Fruit fly (Drosophila melanogaster) whole organism, embryonic: ENCODE results near the gene CG43181.

Experiments used
- Atf-2 ChIP-seq: fragments of 200-800 bp; sonication (Bioruptor generic); optimal IDR thresholded peaks from 2 replicates; lab custom pipeline; 2016; ENCODE audit warnings: missing biosample characterization, missing genetic modification characterization
- Atf6 ChIP-seq: fragments of 200-800 bp; sonication (Bioruptor generic); IDR thresholded peaks from 2 replicates; pipeline ENCODE4 v1.3.6; 2022; ENCODE audit warnings: missing biosample characterization, missing genetic modification characterization
- C15 ChIP-seq: fragments of 200-800 bp; sonication (Bioruptor generic); IDR thresholded peaks from 3 replicates; pipeline ENCODE4 v1.3.6; 2022; ENCODE audit warnings: missing biosample characterization, missing genetic modification characterization
- CG10209 ChIP-seq: fragments of 200-800 bp; sonication (Bioruptor generic); optimal IDR thresholded peaks from 3 replicates; lab custom pipeline; 2017; ENCODE audit warnings: missing biosample characterization, mild to moderate bottlenecking, missing genetic modification characterization, missing genetic modification reagents
- CG11695 ChIP-seq: fragments of 200-800 bp; sonication (Bioruptor generic); IDR thresholded peaks from 3 replicates; pipeline ENCODE4 v1.3.6; 2022; ENCODE audit warnings: missing biosample characterization, missing genetic modification characterization
- CG14014 ChIP-seq: fragments of 200-800 bp; sonication (Bioruptor generic); IDR thresholded peaks from 2 replicates; pipeline ENCODE4 v1.3.6; 2022; ENCODE audit warnings: missing biosample characterization, missing genetic modification characterization
- CG15514 ChIP-seq: fragments of 200-800 bp; sonication (Bioruptor generic); optimal IDR thresholded peaks from 3 replicates; lab custom pipeline; 2017; ENCODE audit warnings: missing biosample characterization, missing genetic modification characterization, mild to moderate bottlenecking, moderate library complexity, missing genetic modification reagents
- CG17568 ChIP-seq: fragments of 200-800 bp; sonication (Bioruptor generic); optimal IDR thresholded peaks from 2 replicates; lab custom pipeline; 2018; ENCODE audit warnings: missing biosample characterization, mild to moderate bottlenecking, missing genetic modification characterization, moderate library complexity
- CG1792 ChIP-seq: fragments of 200-800 bp; sonication (Bioruptor generic); optimal IDR thresholded peaks from 2 replicates; lab custom pipeline; 2016; ENCODE audit warnings: missing biosample characterization, missing genetic modification characterization
- CG18599 ChIP-seq: fragments of 200-800 bp; sonication (Bioruptor generic); optimal IDR thresholded peaks from 3 replicates; lab custom pipeline; 2017; ENCODE audit warnings: missing biosample characterization, missing genetic modification characterization, mild to moderate bottlenecking, moderate library complexity, missing genetic modification reagents
- CG30020 ChIP-seq: fragments of 200-800 bp; optimal IDR thresholded peaks from 2 replicates; lab custom pipeline; 2019; ENCODE audit warnings: missing biosample characterization, mild to moderate bottlenecking, missing genetic modification characterization, moderate library complexity
- CG30431 ChIP-seq: fragments of 200-800 bp; sonication (Bioruptor generic); optimal IDR thresholded peaks from 2 replicates; lab custom pipeline; 2017; ENCODE audit warnings: missing biosample characterization, missing genetic modification characterization
- CG3281 ChIP-seq: fragments of 200-800 bp; sonication (Bioruptor generic); optimal IDR thresholded peaks from 3 replicates; lab custom pipeline; 2017; ENCODE audit warnings: missing biosample characterization, mild to moderate bottlenecking, missing genetic modification characterization
- CG3847 ChIP-seq: fragments of 200-800 bp; sonication (Bioruptor generic); IDR thresholded peaks from 2 replicates; pipeline ENCODE4 v1.3.6; 2022; ENCODE audit warnings: missing biosample characterization, missing genetic modification characterization
- CG4820 ChIP-seq: fragments of 200-800 bp; sonication (Bioruptor generic); optimal IDR thresholded peaks from 3 replicates; lab custom pipeline; 2016; ENCODE audit warnings: missing biosample characterization, missing genetic modification characterization
- CG6813 ChIP-seq: fragments of 200-800 bp; sonication (Bioruptor generic); optimal IDR thresholded peaks from 2 replicates; lab custom pipeline; 2017; ENCODE audit warnings: missing biosample characterization, missing genetic modification characterization, mild to moderate bottlenecking, moderate library complexity, missing genetic modification reagents
- CG8290 ChIP-seq, 3 experiments: fragments of 200-800 bp; sonication (Bioruptor generic); optimal IDR thresholded peaks; 2 replicates each; lab custom pipeline; 2016 to 2019; ENCODE audit warnings: missing biosample characterization in 3 of 3, missing genetic modification characterization in 3 of 3, mild to moderate bottlenecking in 2 of 3, moderate library complexity in 1 of 3
- CG8478 ChIP-seq: fragments of >200 bp; optimal IDR thresholded peaks from 2 replicates; lab custom pipeline; 2018
- CG8944 ChIP-seq: fragments of 200-800 bp; sonication (Bioruptor generic); optimal IDR thresholded peaks from 3 replicates; lab custom pipeline; 2016; ENCODE audit warnings: missing biosample characterization, missing genetic modification characterization
- Dp ChIP-seq: fragments of 200-800 bp; sonication (Bioruptor generic); optimal IDR thresholded peaks from 2 replicates; lab custom pipeline; 2018; ENCODE audit warnings: missing biosample characterization, mild to moderate bottlenecking, missing genetic modification characterization, moderate library complexity
- Ets97D ChIP-seq: fragments of 200-800 bp; sonication (Bioruptor generic); optimal IDR thresholded peaks from 3 replicates; lab custom pipeline; 2016; ENCODE audit warnings: missing biosample characterization, missing genetic modification characterization
- Fer1 ChIP-seq: fragments of 200-800 bp; sonication (Bioruptor generic); optimal IDR thresholded peaks from 2 replicates; lab custom pipeline; 2017; ENCODE audit warnings: missing biosample characterization, mild to moderate bottlenecking, missing genetic modification characterization
- Fer3 ChIP-seq: fragments of 200-800 bp; sonication (Bioruptor generic); optimal IDR thresholded peaks from 2 replicates; lab custom pipeline; 2018; ENCODE audit warnings: missing biosample characterization, mild to moderate bottlenecking, missing genetic modification characterization, moderate library complexity
- GATAe ChIP-seq: fragments of 200-800 bp; sonication (Bioruptor generic); conservative IDR thresholded peaks from 2 replicates; pipeline ENCODE4 v1.3.6; 2022; ENCODE audit warnings: missing biosample characterization, missing genetic modification characterization
- Hmr ChIP-seq: fragments of 200-800 bp; sonication (Bioruptor generic); optimal IDR thresholded peaks from 3 replicates; lab custom pipeline; 2017; ENCODE audit warnings: mild to moderate bottlenecking, missing biosample characterization, missing genetic modification reagents, missing genetic modification characterization
- Kr ChIP-seq: fragments of 200-800 bp; sonication (Bioruptor generic); optimal IDR thresholded peaks from 2 replicates; lab custom pipeline; 2017; ENCODE audit warnings: missing biosample characterization, mild to moderate bottlenecking, missing genetic modification characterization
- Meics ChIP-seq: fragments of 200-800 bp; sonication (Bioruptor generic); optimal IDR thresholded peaks from 2 replicates; lab custom pipeline; 2017; ENCODE audit warnings: missing biosample characterization, mild to moderate bottlenecking, missing genetic modification characterization
- Rfx ChIP-seq: fragments of 200-800 bp; sonication (Bioruptor generic); IDR thresholded peaks from 2 replicates; pipeline ENCODE4 v1.3.6; 2022; ENCODE audit warnings: missing biosample characterization, missing genetic modification characterization
- aop ChIP-seq: fragments of 200-800 bp; sonication (Bioruptor generic); IDR thresholded peaks from 2 replicates; pipeline ENCODE4 v1.3.6; 2022; ENCODE audit warnings: missing biosample characterization, missing genetic modification characterization
- bigmax ChIP-seq: fragments of 200-800 bp; sonication (Bioruptor generic); optimal IDR thresholded peaks from 2 replicates; lab custom pipeline; 2018; ENCODE audit warnings: missing biosample characterization, mild to moderate bottlenecking, missing genetic modification characterization
- caup ChIP-seq: fragments of 200-800 bp; sonication (Bioruptor generic); optimal IDR thresholded peaks from 3 replicates; lab custom pipeline; 2017; ENCODE audit warnings: missing biosample characterization, mild to moderate bottlenecking, missing genetic modification characterization, moderate library complexity; ENCODE audit not compliant: severe bottlenecking
- crp ChIP-seq, 2 experiments: fragments of 200-800 bp; sonication (Bioruptor generic); optimal IDR thresholded peaks; 2 replicates in 1 of 2; 3 replicates in 1 of 2; lab custom pipeline; 2017; ENCODE audit warnings: missing biosample characterization in 2 of 2, missing genetic modification characterization in 2 of 2, mild to moderate bottlenecking in 1 of 2, moderate library complexity in 1 of 2
- dati ChIP-seq: fragments of 200-800 bp; sonication (Bioruptor generic); IDR thresholded peaks from 2 replicates; pipeline ENCODE4 v1.3.6; 2022; ENCODE audit warnings: missing biosample characterization, missing genetic modification characterization
- dm ChIP-seq: fragments of 200-800 bp; sonication (Bioruptor generic); optimal IDR thresholded peaks from 3 replicates; lab custom pipeline; 2016; ENCODE audit warnings: missing biosample characterization, missing genetic modification characterization
- lab ChIP-seq: fragments of 200-800 bp; sonication (Bioruptor generic); optimal IDR thresholded peaks from 3 replicates; lab custom pipeline; 2017; ENCODE audit warnings: missing biosample characterization, missing genetic modification characterization, mild to moderate bottlenecking, moderate library complexity, missing genetic modification reagents
- pfk ChIP-seq: fragments of 200-800 bp; sonication (Bioruptor generic); optimal IDR thresholded peaks from 2 replicates; lab custom pipeline; 2018; ENCODE audit warnings: missing biosample characterization, mild to moderate bottlenecking, missing genetic modification characterization, moderate library complexity
- rib ChIP-seq: fragments of 200-800 bp; sonication (Bioruptor generic); IDR thresholded peaks from 2 replicates; pipeline ENCODE4 v1.3.6; 2022; ENCODE audit warnings: missing biosample characterization, missing genetic modification characterization
- ro ChIP-seq: fragments of 200-800 bp; sonication (Bioruptor generic); IDR thresholded peaks from 2 replicates; pipeline ENCODE4 v1.3.6; 2022; ENCODE audit warnings: missing biosample characterization, missing genetic modification characterization
- sens ChIP-seq: fragments of 200-800 bp; sonication (Bioruptor generic); peaks from one replicate; lab custom pipeline; 2016; ENCODE audit warnings: missing biosample characterization, missing genetic modification characterization

CG43181 gene

dm6 chrX:350266-350665, at the start of gene CG43181:
CG43181 (plus strand) TSS chrX:350566.
- TF ChIP-seq rib (GFP tag; lab: Robert Waterston, UW): no peak
- TF ChIP-seq, all 482 proteins: peak for 0

DNA sequence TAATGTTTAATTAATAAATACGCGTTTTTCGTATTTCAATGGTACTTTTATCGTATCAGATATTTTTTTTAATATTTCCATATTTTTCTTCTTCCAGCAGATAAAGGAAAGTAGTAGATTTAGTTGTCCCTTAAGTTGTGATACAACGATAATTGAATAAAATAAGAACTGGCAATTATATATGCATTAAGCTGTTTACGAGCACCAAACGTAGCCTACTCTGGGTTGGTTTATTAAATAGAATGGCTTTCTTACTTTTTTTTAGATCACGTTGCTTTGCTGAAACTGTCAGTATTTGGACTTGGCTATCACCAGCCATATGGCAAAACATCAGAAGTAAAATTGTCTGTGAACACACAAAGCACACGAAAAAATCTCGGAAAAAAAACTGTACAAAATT, 43.0 kb upstream of the CG43181 start, which contains the start of gene CG12470:
TSS of gene CG12470 (plus strand) at position 301 of the 400 bp plus-strand sequence.
- TF ChIP-seq CG4820 (GFP tag; lab: Kevin White, UChicago) (no peak), CG8478 (lab: Kevin White, UChicago) (no peak), pfk (GFP tag; lab: Kevin White, UChicago) (no peak), aop (GFP tag; lab: Robert Waterston, UW) (no peak), Rfx (GFP tag; lab: Robert Waterston, UW) (no peak), bigmax (no peak), Ets97D (no peak), CG30431 (GFP tag; lab: Kevin White, UChicago) (no peak), crp (GFP tag; optimal IDR thresholded peaks at IDR 0.05; lab: Kevin White, UChicago) (no peak), CG11695 (no peak), CG1792 (GFP tag; lab: Kevin White, UChicago) (no peak), dati (no peak), ro (GFP tag; lab: Robert Waterston, UW) (no peak), CG30020 (tag; lab: Kevin White, UChicago) (no peak), CG14014 (no peak), Fer1 (GFP tag; lab: Kevin White, UChicago) (no peak), Kr (GFP tag; lab: Kevin White, UChicago) (no peak), CG3847 (GFP tag; lab: Robert Waterston, UW) (no peak)

DNA sequence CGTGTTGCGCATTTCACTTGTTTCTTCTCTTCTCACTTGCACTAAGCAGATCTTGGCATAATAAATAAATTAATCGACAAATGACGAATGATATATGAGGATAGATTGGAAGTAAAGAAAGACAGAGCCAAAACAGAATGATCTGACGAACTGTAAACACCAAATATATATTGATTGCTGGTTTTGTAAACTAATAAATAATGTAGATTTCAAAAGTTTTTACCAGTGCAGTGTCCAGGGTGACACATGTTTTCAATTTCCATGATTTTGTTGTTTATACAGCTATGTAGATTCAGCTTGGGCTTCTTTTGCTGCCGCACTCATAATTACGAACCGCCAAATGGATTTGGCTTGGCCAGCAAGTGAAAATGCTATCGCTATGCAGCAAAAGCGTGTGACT, 39.0 kb upstream of the CG43181 start:
- peak; percentile 47; the same call in 1 of the 2 replicates for TF ChIP-seq Atf6 (GFP tag; lab: Robert Waterston, UW)
- TF ChIP-seq Fer3 (tag; lab: Kevin White, UChicago): peak; percentile 3
- TF ChIP-seq ro (GFP tag; lab: Robert Waterston, UW): no peak
- peak; percentile 5 for TF ChIP-seq CG10209 (GFP tag; lab: Kevin White, UChicago)
- TF ChIP-seq CG6813: peak; percentile 17
- TF ChIP-seq sens (GFP tag; lab: Kevin White, UChicago): peak; percentile 69
- TF ChIP-seq CG3281: peak; percentile 9
- TF ChIP-seq CG8290 (GFP tag; optimal IDR thresholded peaks at IDR 0.05; lab: Kevin White, UChicago): no peak
- TF ChIP-seq CG8290 (tag; optimal IDR thresholded peaks at IDR 0.05; lab: Kevin White, UChicago): peak in 1 of 2 experiments; percentile 22
- TF ChIP-seq Dp (GFP tag; lab: Kevin White, UChicago): no peak
- no peak for TF ChIP-seq CG8944 (GFP tag; lab: Kevin White, UChicago)
- TF ChIP-seq dm (GFP tag; lab: Kevin White, UChicago): no peak
- peak; percentile 50 for TF ChIP-seq CG18599 (GFP tag; lab: Kevin White, UChicago)
- no peak for TF ChIP-seq Atf-2 (GFP tag; lab: Kevin White, UChicago)
- TF ChIP-seq GATAe (GFP tag; lab: Robert Waterston, UW): no peak
- TF ChIP-seq Meics (GFP tag; lab: Kevin White, UChicago): peak; percentile 27
- 0 out of 3 replicates have a peak, but pooled peaks have one; percentile 14 for TF ChIP-seq C15 (GFP tag; lab: Robert Waterston, UW)
- peak; percentile 43 for TF ChIP-seq caup (GFP tag; lab: Kevin White, UChicago)
- TF ChIP-seq CG17568 (GFP tag; lab: Kevin White, UChicago): peak; percentile 17
- peak; percentile 29 for TF ChIP-seq Hmr (GFP tag; lab: Kevin White, UChicago)
- TF ChIP-seq CG15514 (GFP tag; lab: Kevin White, UChicago): peak; percentile 47
- peak; percentile 61 for TF ChIP-seq lab
